Worm (Caenorhabditis elegans) whole organism, L2 larva: ENCODE measurements around the gene Y44A6C.1.
A peak's percentile ranks its signal among the peaks of the same experiment; 100 is the strongest.

Experiments used
- F13H6.1 ChIP-seq: sonication (generic microtip); optimal IDR thresholded peaks from 2 replicates; lab custom pipeline; 2016; ENCODE audit warnings: missing genetic modification characterization, missing compliant biosample characterization
- R02D3.7 ChIP-seq: fragments of 150-350 bp; optimal IDR thresholded peaks from 2 replicates; lab custom pipeline; 2014; ENCODE audit warnings: missing biosample characterization, missing genetic modification characterization
- Y55F3AM.14 ChIP-seq: fragments of 200-800 bp; sonication (Bioruptor generic); optimal IDR thresholded peaks from 2 replicates; lab custom pipeline; 2018; ENCODE audit warnings: mild to moderate bottlenecking, missing genetic modification characterization, missing compliant biosample characterization
- ZK546.5 ChIP-seq: sonication (generic microtip); optimal IDR thresholded peaks from 2 replicates; lab custom pipeline; 2017; ENCODE audit warnings: missing biosample characterization, missing genetic modification characterization
- alr-1 ChIP-seq: fragments of 150-350 bp; optimal IDR thresholded peaks from 2 replicates; lab custom pipeline; 2014; ENCODE audit warnings: missing biosample characterization, missing genetic modification characterization
- aly-2 ChIP-seq: fragments of 150-350 bp; optimal IDR thresholded peaks from 2 replicates; lab custom pipeline; 2014; ENCODE audit warnings: missing biosample characterization, missing genetic modification characterization
- blmp-1 ChIP-seq: sonication (generic microtip); optimal IDR thresholded peaks from 2 replicates; lab custom pipeline; 2017; ENCODE audit warnings: missing genetic modification characterization, mild to moderate bottlenecking, missing compliant biosample characterization, antibody characterized with exemption, moderate library complexity; ENCODE audit not compliant: insufficient read depth
- ceh-16 ChIP-seq: fragments of 150-350 bp; optimal IDR thresholded peaks from 2 replicates; lab custom pipeline; 2014; ENCODE audit warnings: missing biosample characterization, missing genetic modification characterization
- elt-1 ChIP-seq: fragments of 150-350 bp; optimal IDR thresholded peaks from 2 replicates; lab custom pipeline; 2014; ENCODE audit warnings: missing biosample characterization, missing genetic modification characterization
- elt-3 ChIP-seq: sonication (generic microtip); optimal IDR thresholded peaks from 2 replicates; lab custom pipeline; 2017; ENCODE audit warnings: missing biosample characterization, missing genetic modification characterization
- fos-1 ChIP-seq: fragments of 150-350 bp; optimal IDR thresholded peaks from 2 replicates; lab custom pipeline; 2014; ENCODE audit warnings: missing biosample characterization, missing genetic modification characterization
- gmeb-1 ChIP-seq: fragments of 150-350 bp; optimal IDR thresholded peaks from 2 replicates; lab custom pipeline; 2014; ENCODE audit warnings: missing biosample characterization, missing genetic modification characterization
- lin-11 ChIP-seq: fragments of 150-350 bp; sonication (generic microtip); optimal IDR thresholded peaks from 2 replicates; lab custom pipeline; 2014; ENCODE audit warnings: missing biosample characterization, missing genetic modification characterization, inconsistent platforms, mixed read lengths
- lin-13 ChIP-seq: fragments of 150-350 bp; optimal IDR thresholded peaks from 2 replicates; lab custom pipeline; 2014; ENCODE audit warnings: missing biosample characterization, missing genetic modification reagents, missing genetic modification characterization
- lsy-2 ChIP-seq, 2 experiments: fragments of 150-350 bp in 1 of 2; sonication (generic microtip) in 1 of 2; optimal IDR thresholded peaks; 2 replicates each; lab custom pipeline; 2014 to 2017; ENCODE audit warnings: missing biosample characterization in 2 of 2, missing genetic modification characterization in 2 of 2
- mab-5 ChIP-seq: fragments of 150-350 bp; optimal IDR thresholded peaks from 2 replicates; lab custom pipeline; 2014; ENCODE audit warnings: missing biosample characterization, missing genetic modification characterization
- mbf-1 ChIP-seq: sonication (generic microtip); optimal IDR thresholded peaks from 2 replicates; lab custom pipeline; 2017; ENCODE audit warnings: missing biosample characterization, missing genetic modification characterization
- mdl-1 ChIP-seq, 2 experiments: fragments of 150-350 bp in 1 of 2; sonication (generic microtip) in 1 of 2; optimal IDR thresholded peaks; 2 replicates each; lab custom pipeline; 2017; ENCODE audit warnings: missing biosample characterization in 2 of 2, missing genetic modification characterization in 2 of 2
- nhr-11 ChIP-seq: fragments of 150-350 bp; optimal IDR thresholded peaks from 2 replicates; lab custom pipeline; 2014; ENCODE audit warnings: missing biosample characterization, missing genetic modification characterization
- nhr-12 ChIP-seq: fragments of 150-350 bp; optimal IDR thresholded peaks from 2 replicates; lab custom pipeline; 2014; ENCODE audit warnings: missing biosample characterization, missing genetic modification characterization
- nhr-129 ChIP-seq: fragments of 150-350 bp; optimal IDR thresholded peaks from 2 replicates; lab custom pipeline; 2014; ENCODE audit warnings: missing biosample characterization, missing genetic modification characterization
- nhr-21 ChIP-seq: fragments of 150-350 bp; optimal IDR thresholded peaks from 2 replicates; lab custom pipeline; 2014; ENCODE audit warnings: missing biosample characterization, missing genetic modification characterization
- nhr-23 ChIP-seq: fragments of 150-350 bp; optimal IDR thresholded peaks from 2 replicates; lab custom pipeline; 2014; ENCODE audit warnings: missing biosample characterization, missing genetic modification reagents, missing genetic modification characterization
- nhr-237 ChIP-seq: fragments of 150-350 bp; optimal IDR thresholded peaks from 2 replicates; lab custom pipeline; 2014; ENCODE audit warnings: missing biosample characterization, missing genetic modification characterization
- sem-4 ChIP-seq: fragments of 150-350 bp; optimal IDR thresholded peaks from 2 replicates; lab custom pipeline; 2014; ENCODE audit warnings: missing biosample characterization, missing genetic modification reagents, missing genetic modification characterization
- skn-1 ChIP-seq: sonication (generic microtip); optimal IDR thresholded peaks from 2 replicates; lab custom pipeline; 2017; ENCODE audit warnings: missing biosample characterization, missing genetic modification characterization
- sma-9 ChIP-seq, 2 experiments: fragments of 150-350 bp in 1 of 2; sonication (generic microtip) in 1 of 2; optimal IDR thresholded peaks; 2 replicates each; lab custom pipeline; 2014 to 2016; ENCODE audit warnings: missing genetic modification characterization in 2 of 2, mild to moderate bottlenecking in 1 of 2, missing biosample characterization in 1 of 2, missing compliant biosample characterization in 1 of 2, missing genetic modification reagents in 1 of 2, moderate library complexity in 1 of 2
- unc-39 ChIP-seq: fragments of 150-350 bp; optimal IDR thresholded peaks from 2 replicates; lab custom pipeline; 2014; ENCODE audit warnings: missing biosample characterization, missing genetic modification characterization
- unc-62 ChIP-seq: fragments of 150-350 bp; optimal IDR thresholded peaks from 2 replicates; lab custom pipeline; 2014; ENCODE audit warnings: missing biosample characterization, missing genetic modification reagents, missing genetic modification characterization
- zag-1 ChIP-seq: fragments of 150-350 bp; optimal IDR thresholded peaks from 2 replicates; lab custom pipeline; 2014; ENCODE audit warnings: missing biosample characterization, missing genetic modification characterization
- ztf-11 ChIP-seq: sonication (generic microtip); optimal IDR thresholded peaks from 2 replicates; lab custom pipeline; 2017; ENCODE audit warnings: missing biosample characterization, missing genetic modification characterization
- ztf-4 ChIP-seq: fragments of 150-350 bp; optimal IDR thresholded peaks from 2 replicates; lab custom pipeline; 2014; ENCODE audit warnings: missing biosample characterization, missing genetic modification characterization

Y44A6C.1 gene

ce11 chrV:20755494-20755893 is 41.8 kb downstream of the Y44A6C.1 start:
- peak; percentile 57 for TF ChIP-seq fos-1
- TF ChIP-seq elt-3 (tag; lab: Kevin White, UChicago) = no peak
- TF ChIP-seq, all 48 proteins: peak for 1

- TF ChIP-seq elt-1 (tag; lab: Kevin White, UChicago) (no peak), skn-1 (tag; lab: Kevin White, UChicago) (no peak), fos-1 (no peak), F13H6.1 (tag; lab: Kevin White, UChicago) (peak; percentile 67)
- TF ChIP-seq, all 48 proteins: peak for 1
These were observed 42.8 kb downstream of the Y44A6C.1 start for ce11 chrV:20756385-20756996.

ce11 chrV:20757255-20757654 is 43.5 kb downstream of the Y44A6C.1 start:
- TF ChIP-seq ZK546.5 (tag; lab: Kevin White, UChicago) = no peak
- no peak for TF ChIP-seq nhr-12 (tag; lab: Kevin White, UChicago)
- no peak for TF ChIP-seq ceh-16
- no peak for TF ChIP-seq nhr-23
- TF ChIP-seq sem-4 (tag; lab: Kevin White, UChicago) = no peak
- TF ChIP-seq elt-1 (tag; lab: Kevin White, UChicago) = no peak
- TF ChIP-seq mbf-1 (tag; lab: Kevin White, UChicago) = no peak
- TF ChIP-seq lin-13 (GFP tag; lab: Kevin White, UChicago) = no peak
- TF ChIP-seq lsy-2 (tag; optimal IDR thresholded peaks at IDR 0.05; lab: Kevin White, UChicago) = no peak
- TF ChIP-seq, all 48 proteins: peak for 0

ce11 chrV:20758106-20758505 is 44.4 kb downstream of the Y44A6C.1 start:
- TF ChIP-seq Y55F3AM.14 (GFP tag; lab: Kevin White, UChicago) (no peak), nhr-12 (tag; lab: Kevin White, UChicago) (no peak), lin-11 (tag; lab: Kevin White, UChicago) (no peak)

ce11 chrV:20761758-20762157 is 48.0 kb downstream of the Y44A6C.1 start:
- TF ChIP-seq R02D3.7 (tag; lab: Kevin White, UChicago) = no peak
- no peak for TF ChIP-seq ztf-11 (tag; lab: Kevin White, UChicago)
- TF ChIP-seq alr-1 (tag; lab: Kevin White, UChicago) = no peak
- TF ChIP-seq unc-39 (tag; lab: Kevin White, UChicago) = no peak
- TF ChIP-seq ztf-4 (tag; lab: Kevin White, UChicago) = no peak
- TF ChIP-seq nhr-21 (tag; lab: Kevin White, UChicago) = no peak
- peak; percentile 17 for TF ChIP-seq sma-9 (GFP tag; optimal IDR thresholded peaks at IDR 0.05; lab: Kevin White, UChicago)
- no peak for TF ChIP-seq sma-9 (tag; optimal IDR thresholded peaks at IDR 0.05; lab: Kevin White, UChicago)
- no peak for TF ChIP-seq nhr-11 (tag; lab: Kevin White, UChicago)
- peak; percentile 50 for TF ChIP-seq nhr-129 (tag; lab: Kevin White, UChicago)
- peak; percentile 75 for TF ChIP-seq F13H6.1 (tag; lab: Kevin White, UChicago)

- TF ChIP-seq blmp-1 (tag; lab: Kevin White, UChicago) (no peak), lin-11 (tag; lab: Kevin White, UChicago) (no peak), mdl-1 (tag; optimal IDR thresholded peaks at IDR 0.05; lab: Kevin White, UChicago) (no peak), ZK546.5 (tag; lab: Kevin White, UChicago) (no peak), nhr-237 (tag; lab: Kevin White, UChicago) (no peak), fos-1 (no peak), unc-62 (no peak), nhr-129 (tag; lab: Kevin White, UChicago) (peak; percentile 67), zag-1 (no peak), elt-1 (tag; lab: Kevin White, UChicago) (no peak), mab-5 (no peak), gmeb-1 (tag; lab: Kevin White, UChicago) (no peak), nhr-21 (tag; lab: Kevin White, UChicago) (no peak), F13H6.1 (tag; lab: Kevin White, UChicago) (peak; percentile 75), lin-13 (GFP tag; lab: Kevin White, UChicago) (no peak), skn-1 (tag; lab: Kevin White, UChicago) (no peak), aly-2 (no peak), sma-9 (GFP tag; optimal IDR thresholded peaks at IDR 0.05; lab: Kevin White, UChicago) (peak; percentile 31), sma-9 (tag; optimal IDR thresholded peaks at IDR 0.05; lab: Kevin White, UChicago) (no peak)
These were observed 49.5 kb downstream of the Y44A6C.1 start for ce11 chrV:20763192-20763591.
